Fruit fly (Drosophila melanogaster) whole organism, embryonic: ENCODE measurements around the gene CG9628.

ENCODE experiments used
- Adf1 ChIP-seq: fragments of 200-800 bp; sonication (Bioruptor generic); IDR thresholded peaks from 2 replicates; pipeline ENCODE4 v1.3.6; 2022; ENCODE audit warnings: missing biosample characterization, missing genetic modification characterization
- BEAF-32 ChIP-seq: fragments of 200-800 bp; sonication (Bioruptor generic); optimal IDR thresholded peaks from 3 replicates; lab custom pipeline; 2017; ENCODE audit warnings: missing biosample characterization, missing genetic modification characterization, mild to moderate bottlenecking, moderate library complexity, missing genetic modification reagents
- CG11085 ChIP-seq: fragments of 200-800 bp; sonication (Bioruptor generic); IDR thresholded peaks from 2 replicates; pipeline ENCODE4 v1.3.6; 2022; ENCODE audit warnings: missing biosample characterization, missing genetic modification characterization
- CG11247 ChIP-seq: fragments of 200-800 bp; sonication (Bioruptor generic); IDR thresholded peaks from 2 replicates; pipeline ENCODE4 v1.3.6; 2022; ENCODE audit warnings: missing biosample characterization, missing genetic modification characterization
- CG11695 ChIP-seq: fragments of 200-800 bp; sonication (Bioruptor generic); IDR thresholded peaks from 3 replicates; pipeline ENCODE4 v1.3.6; 2022; ENCODE audit warnings: missing biosample characterization, missing genetic modification characterization
- CG12391 ChIP-seq: fragments of 200-800 bp; sonication (Bioruptor generic); optimal IDR thresholded peaks from 3 replicates; lab custom pipeline; 2018; ENCODE audit warnings: missing biosample characterization, mild to moderate bottlenecking, missing genetic modification characterization, moderate library complexity
- CG12942 ChIP-seq: fragments of 200-800 bp; sonication (Bioruptor generic); optimal IDR thresholded peaks from 3 replicates; lab custom pipeline; 2016; ENCODE audit warnings: missing biosample characterization, missing genetic modification characterization
- CG14014 ChIP-seq: fragments of 200-800 bp; sonication (Bioruptor generic); IDR thresholded peaks from 2 replicates; pipeline ENCODE4 v1.3.6; 2022; ENCODE audit warnings: missing biosample characterization, missing genetic modification characterization
- CG2199 ChIP-seq: fragments of 200-800 bp; sonication (Bioruptor generic); IDR thresholded peaks from 3 replicates; pipeline ENCODE4 v1.3.6; 2022; ENCODE audit warnings: missing biosample characterization, missing genetic modification characterization
- CG3065 ChIP-seq: fragments of 200-800 bp; sonication (Bioruptor generic); optimal IDR thresholded peaks from 2 replicates; lab custom pipeline; 2016; ENCODE audit warnings: missing biosample characterization, missing genetic modification characterization
- CG31365 ChIP-seq: fragments of 200-800 bp; sonication (Bioruptor generic); optimal IDR thresholded peaks from 2 replicates; lab custom pipeline; 2018; ENCODE audit warnings: missing biosample characterization, mild to moderate bottlenecking, missing genetic modification characterization
- CG34376 ChIP-seq: fragments of 200-800 bp; sonication (Bioruptor generic); optimal IDR thresholded peaks from 2 replicates; lab custom pipeline; 2018; ENCODE audit warnings: missing biosample characterization, mild to moderate bottlenecking, missing genetic modification characterization
- CG6654 ChIP-seq: fragments of 200-800 bp; sonication (Bioruptor generic); optimal IDR thresholded peaks from 2 replicates; lab custom pipeline; 2017; ENCODE audit warnings: missing biosample characterization, mild to moderate bottlenecking, missing genetic modification characterization
- CG9215 ChIP-seq: fragments of 200-800 bp; sonication (Bioruptor generic); IDR thresholded peaks from 2 replicates; pipeline ENCODE4 v1.3.6; 2022; ENCODE audit warnings: missing biosample characterization, missing genetic modification characterization
- CTCF ChIP-seq: fragments of 200-800 bp; sonication (Bioruptor generic); optimal IDR thresholded peaks from 2 replicates; lab custom pipeline; 2017; ENCODE audit warnings: missing biosample characterization, mild to moderate bottlenecking, missing genetic modification characterization, moderate library complexity
- Camta ChIP-seq: fragments of 200-800 bp; sonication (Bioruptor generic); optimal IDR thresholded peaks from 2 replicates; lab custom pipeline; 2016; ENCODE audit warnings: missing biosample characterization, missing genetic modification characterization
- Dip2 ChIP-seq: fragments of 200-800 bp; sonication (Bioruptor generic); IDR thresholded peaks from 2 replicates; pipeline ENCODE4 v1.3.6; 2022; ENCODE audit warnings: missing biosample characterization, missing genetic modification characterization
- Ets65A ChIP-seq: fragments of 200-800 bp; sonication (Bioruptor generic); peaks from one replicate; lab custom pipeline; 2016; ENCODE audit warnings: missing biosample characterization, missing genetic modification characterization
- Kr ChIP-seq: fragments of 200-800 bp; sonication (Bioruptor generic); optimal IDR thresholded peaks from 2 replicates; lab custom pipeline; 2017; ENCODE audit warnings: missing biosample characterization, mild to moderate bottlenecking, missing genetic modification characterization
- MBD-R2 ChIP-seq: fragments of 200-800 bp; sonication (Bioruptor generic); IDR thresholded peaks from 2 replicates; pipeline ENCODE4 v1.3.6; 2022; ENCODE audit warnings: missing biosample characterization, missing genetic modification characterization
- MTF-1 ChIP-seq: fragments of 200-800 bp; sonication (Bioruptor generic); optimal IDR thresholded peaks from 2 replicates; lab custom pipeline; 2018; ENCODE audit warnings: missing biosample characterization, mild to moderate bottlenecking, missing genetic modification characterization, borderline replicate concordance
- Med ChIP-seq: fragments of 200-800 bp; sonication (Bioruptor generic); peaks from one replicate; lab custom pipeline; 2016; ENCODE audit warnings: missing biosample characterization, missing genetic modification characterization, mild to moderate bottlenecking, inconsistent platforms, moderate library complexity
- Rfx ChIP-seq: fragments of 200-800 bp; sonication (Bioruptor generic); IDR thresholded peaks from 2 replicates; pipeline ENCODE4 v1.3.6; 2022; ENCODE audit warnings: missing biosample characterization, missing genetic modification characterization
- Sin3A ChIP-seq: fragments of >200 bp; optimal IDR thresholded peaks from 2 replicates; lab custom pipeline; 2018
- Stat92E ChIP-seq, 3 experiments: fragments of >200 bp in 2 of 3; fragments of 200-800 bp in 1 of 3; sonication (Bioruptor generic) in 1 of 3; optimal IDR thresholded peaks; 2 replicates each; lab custom pipeline; 2017 to 2019; ENCODE audit warnings: missing biosample characterization in 3 of 3, missing genetic modification characterization in 3 of 3, mild to moderate bottlenecking in 1 of 3, moderate library complexity in 1 of 3
- caup ChIP-seq: fragments of 200-800 bp; sonication (Bioruptor generic); optimal IDR thresholded peaks from 3 replicates; lab custom pipeline; 2017; ENCODE audit warnings: missing biosample characterization, mild to moderate bottlenecking, missing genetic modification characterization, moderate library complexity; ENCODE audit not compliant: severe bottlenecking
- da ChIP-seq: fragments of 200-800 bp; sonication (Bioruptor generic); optimal IDR thresholded peaks from 2 replicates; lab custom pipeline; 2016; ENCODE audit warnings: missing biosample characterization, missing genetic modification characterization
- dm ChIP-seq: fragments of 200-800 bp; sonication (Bioruptor generic); optimal IDR thresholded peaks from 3 replicates; lab custom pipeline; 2016; ENCODE audit warnings: missing biosample characterization, missing genetic modification characterization
- dmrt11E ChIP-seq: fragments of 200-800 bp; sonication (Bioruptor generic); optimal IDR thresholded peaks from 3 replicates; lab custom pipeline; 2018; ENCODE audit warnings: missing biosample characterization, mild to moderate bottlenecking, missing genetic modification characterization, moderate library complexity
- fd3F ChIP-seq: fragments of 200-800 bp; sonication (Bioruptor generic); optimal IDR thresholded peaks from 2 replicates; lab custom pipeline; 2018; ENCODE audit warnings: missing biosample characterization, mild to moderate bottlenecking, missing genetic modification characterization, moderate library complexity
- ftz-f1 ChIP-seq: fragments of 200-800 bp; sonication (Bioruptor generic); optimal IDR thresholded peaks from 2 replicates; lab custom pipeline; 2016; ENCODE audit warnings: missing biosample characterization, missing genetic modification characterization
- gcm ChIP-seq: fragments of 200-800 bp; sonication (Bioruptor generic); optimal IDR thresholded peaks from 2 replicates; lab custom pipeline; 2019; ENCODE audit warnings: missing biosample characterization, mild to moderate bottlenecking, missing genetic modification characterization, moderate library complexity
- hbn ChIP-seq: fragments of 200-800 bp; sonication (Bioruptor generic); IDR thresholded peaks from 2 replicates; pipeline ENCODE4 v1.3.6; 2022; ENCODE audit warnings: missing biosample characterization, missing genetic modification characterization; ENCODE audit not compliant: partially characterized antibody
- kah ChIP-seq: fragments of 200-800 bp; sonication (Bioruptor generic); optimal IDR thresholded peaks from 2 replicates; lab custom pipeline; 2018; ENCODE audit warnings: missing biosample characterization, mild to moderate bottlenecking, missing genetic modification characterization
- lilli ChIP-seq: fragments of 200-800 bp; sonication (Bioruptor generic); optimal IDR thresholded peaks from 3 replicates; lab custom pipeline; 2016; ENCODE audit warnings: missing biosample characterization, missing genetic modification characterization
- org-1 ChIP-seq: fragments of 200-800 bp; sonication (Bioruptor generic); optimal IDR thresholded peaks from 2 replicates; lab custom pipeline; 2017; ENCODE audit warnings: missing biosample characterization, missing genetic modification characterization
- tin ChIP-seq: fragments of 200-800 bp; sonication (Bioruptor generic); optimal IDR thresholded peaks from 3 replicates; lab custom pipeline; 2016; ENCODE audit warnings: missing biosample characterization, missing genetic modification characterization
- tll ChIP-seq, 2 experiments: fragments of 200-800 bp in 1 of 2; fragments of >200 bp in 1 of 2; sonication (Bioruptor generic) in 1 of 2; optimal IDR thresholded peaks; 2 replicates each; lab custom pipeline; 2017 to 2019; ENCODE audit warnings: missing biosample characterization in 2 of 2, missing genetic modification characterization in 2 of 2, mild to moderate bottlenecking in 1 of 2, moderate library complexity in 1 of 2
- usp ChIP-seq: fragments of >200 bp; optimal IDR thresholded peaks from 2 replicates; lab custom pipeline; 2017; ENCODE audit warnings: missing biosample characterization, missing genetic modification characterization

The CG9628 gene

DNA sequence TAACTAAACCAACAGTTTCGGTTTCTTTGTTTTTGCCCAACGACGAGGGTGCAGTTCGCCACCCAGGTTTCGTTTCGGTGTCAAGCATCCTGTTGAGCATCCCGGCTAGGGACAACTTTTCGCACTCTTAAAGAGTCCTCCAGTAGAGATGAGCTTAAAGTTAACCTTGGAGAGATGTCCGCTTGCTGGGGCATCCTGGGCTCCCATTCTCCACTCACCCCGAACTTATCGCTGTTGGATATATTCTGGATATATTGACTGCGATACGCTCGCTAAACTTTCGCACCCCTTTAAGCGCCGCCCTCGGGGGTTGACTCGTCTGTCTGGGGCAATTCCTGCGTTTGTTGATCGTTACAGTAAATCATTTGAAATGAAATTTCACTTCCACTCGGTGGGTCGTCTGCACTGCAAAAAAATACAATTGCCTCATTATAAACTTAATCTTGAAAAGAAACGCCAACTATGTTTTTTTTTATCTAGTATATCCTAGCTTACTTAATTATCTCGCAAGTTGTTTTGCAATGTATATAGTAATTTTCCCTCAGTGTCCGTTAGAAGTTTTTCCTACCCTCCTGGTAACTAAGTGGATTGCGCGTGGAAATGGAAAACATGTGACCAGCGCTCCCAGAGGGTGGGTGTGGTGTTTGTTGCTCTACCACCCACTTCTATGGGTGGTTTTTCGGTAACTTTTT, 39.1 kb downstream of the CG9628 start (continued):
- peak; percentile 49 for TF ChIP-seq dm (GFP tag; lab: Kevin White, UChicago)
- peak; percentile 80 for TF ChIP-seq lilli (GFP tag; lab: Kevin White, UChicago)
- TF ChIP-seq ftz-f1 (GFP tag; lab: Kevin White, UChicago) = no peak
- peak; percentile 13; the same call in 1 of the 2 replicates for TF ChIP-seq Adf1 (GFP tag; lab: Robert Waterston, UW)
- peak; percentile 60 for TF ChIP-seq CG9215
- TF ChIP-seq CG11247 (GFP tag; lab: Robert Waterston, UW) = peak; percentile 82
- peak; percentile 70 for TF ChIP-seq Camta (GFP tag; lab: Kevin White, UChicago)
- no peak for TF ChIP-seq CG3065
- peak; percentile 12 for TF ChIP-seq MTF-1 (GFP tag; lab: Kevin White, UChicago)
- peak; percentile 71 for TF ChIP-seq fd3F (GFP tag; lab: Kevin White, UChicago)
- TF ChIP-seq Sin3A (lab: Kevin White, UChicago) = no peak
- TF ChIP-seq CG11085 (GFP tag; lab: Robert Waterston, UW) = peak; percentile 71; the same call in 1 of the 2 replicates
- peak; percentile 86 for TF ChIP-seq CG14014
- peak; percentile 22 for TF ChIP-seq CTCF (GFP tag; lab: Kevin White, UChicago)
- peak; percentile 76 for TF ChIP-seq caup
- peak; percentile 88 for TF ChIP-seq CG11695 (GFP tag; lab: Robert Waterston, UW)
- no peak for TF ChIP-seq MBD-R2 (GFP tag; lab: Robert Waterston, UW)
- no peak for TF ChIP-seq CG6654 (GFP tag; lab: Kevin White, UChicago)
- TF ChIP-seq usp (GFP tag; lab: Kevin White, UChicago) = no peak

dm6 chr3L:14663750-14664149, 41.2 kb downstream of the CG9628 start:
- TF ChIP-seq Stat92E (GFP tag; optimal IDR thresholded peaks at IDR 0.05; lab: Kevin White, UChicago) (peak in 1 of 3 experiments; percentile 71), Ets65A (peak; percentile 10), org-1 (no peak), tll (GFP tag; optimal IDR thresholded peaks at IDR 0.05; lab: Kevin White, UChicago) (peak in 1 of 2 experiments; percentile 62), CG2199 (0 out of 3 replicates have a peak, but pooled peaks have one; percentile 5), CG12391 (no peak)
- TF ChIP-seq, all 482 proteins: peak for 4

DNA sequence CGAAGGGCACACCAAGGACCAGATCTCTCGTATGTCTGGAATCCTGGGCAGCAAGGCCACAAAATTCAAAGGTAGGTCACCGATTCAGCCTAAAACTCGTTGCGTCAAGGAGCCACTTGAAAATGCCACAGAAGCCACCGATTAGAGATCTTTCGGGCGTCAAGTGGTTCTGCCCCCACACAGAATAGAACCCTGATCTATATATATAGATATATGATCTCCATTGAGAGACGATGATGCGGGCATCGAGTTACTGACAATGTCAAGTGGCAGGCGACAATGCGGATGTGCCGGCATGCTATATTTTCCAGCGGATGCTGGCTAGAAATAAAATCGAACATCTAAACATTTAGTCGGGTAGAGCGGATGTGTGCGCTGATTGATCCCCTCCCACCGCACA, 41.8 kb downstream of the CG9628 start:
- TF ChIP-seq dmrt11E (tag; lab: Kevin White, UChicago) (peak; percentile 49), Med (GFP tag; lab: Kevin White, UChicago) (peak; percentile 42), CG34376 (GFP tag; lab: Kevin White, UChicago) (no peak), gcm (GFP tag; lab: Kevin White, UChicago) (peak; percentile 90), hbn (GFP tag; lab: Robert Waterston, UW) (no peak), BEAF-32 (no peak), kah (GFP tag; lab: Kevin White, UChicago) (peak; percentile 74), CG12942 (GFP tag; lab: Kevin White, UChicago) (no peak), tin (GFP tag; lab: Kevin White, UChicago) (peak; percentile 3), da (GFP tag; lab: Kevin White, UChicago) (no peak), Kr (GFP tag; lab: Kevin White, UChicago) (peak; percentile 35), CG31365 (tag; lab: Kevin White, UChicago) (no peak), Dip2 (GFP tag; lab: Robert Waterston, UW) (no peak), Rfx (no peak)
